Worm (Caenorhabditis elegans): ENCODE measurements around the gene F46C8.1.

F46C8.1 gene

DNA sequence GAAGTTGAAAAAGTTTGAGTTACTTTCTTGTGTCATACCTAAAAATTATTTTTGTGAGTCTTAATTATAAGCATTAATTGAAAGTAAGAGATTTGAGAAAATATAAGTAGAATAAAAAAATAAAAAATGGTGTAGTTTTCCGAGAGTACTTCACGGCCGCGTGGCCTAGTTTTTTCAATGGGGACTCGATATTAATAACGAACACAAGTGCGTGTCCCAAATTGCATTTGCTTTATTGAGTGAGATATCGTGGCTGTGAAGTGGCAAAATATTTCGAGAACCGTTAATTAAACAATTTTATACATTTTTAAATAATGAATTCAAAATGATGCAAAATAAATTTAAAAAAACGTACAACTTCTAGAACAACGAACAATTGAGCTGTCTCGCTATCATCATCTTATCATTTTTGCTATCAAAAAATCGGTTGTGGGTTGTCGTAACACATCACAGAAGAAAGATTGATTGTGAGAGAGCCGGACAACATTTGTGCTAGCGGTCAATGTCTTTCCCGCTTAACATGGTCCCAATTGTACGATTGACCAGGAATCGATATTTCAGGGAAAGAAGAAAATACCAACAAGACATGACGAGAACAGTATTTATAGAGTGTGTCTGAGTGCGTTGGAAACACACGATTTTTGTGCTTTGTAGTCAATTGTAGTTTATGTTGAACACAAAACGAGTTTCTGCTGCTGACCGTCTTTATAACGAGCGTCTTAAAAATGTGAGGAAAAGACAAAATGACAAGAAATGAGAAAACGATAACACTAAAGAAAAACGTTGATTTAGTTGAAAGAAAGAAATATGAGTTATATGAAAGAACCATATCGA lies 21.6 kb downstream of the F46C8.1 start, which contains the start of gene apy-1 (continued):
- TF ChIP-seq egl-27 (tag; optimal IDR thresholded peaks at IDR 0.05) (no peak), ztf-11 (tag; optimal IDR thresholded peaks at IDR 0.05) (no peak), elt-1 (tag; optimal IDR thresholded peaks at IDR 0.05) (no peak), nhr-25 (tag; optimal IDR thresholded peaks at IDR 0.05) (peak; percentile 26), nhr-76 (tag; optimal IDR thresholded peaks at IDR 0.05) (no peak)

ce11 chrX:7572057-7572456 lies 23.8 kb downstream of the F46C8.1 start, which contains the start of gene pcyt-1:
TSS of gene pcyt-1 (plus strand) at chrX:7572357.
- TF ChIP-seq hmg-11 (tag; optimal IDR thresholded peaks at IDR 0.05) (no peak), nhr-12 (tag; optimal IDR thresholded peaks at IDR 0.05) (no peak), jun-1 (tag; optimal IDR thresholded peaks at IDR 0.05) (no peak), egl-5 (tag; optimal IDR thresholded peaks at IDR 0.05) (no peak), ceh-16 (tag; optimal IDR thresholded peaks at IDR 0.05) (no peak), ceh-28 (tag; optimal IDR thresholded peaks at IDR 0.05) (no peak), nhr-76 (tag; optimal IDR thresholded peaks at IDR 0.05) (no peak), ZK546.5 (tag; optimal IDR thresholded peaks at IDR 0.05) (no peak), mdl-1 (tag; optimal IDR thresholded peaks at IDR 0.05) (no peak), daf-12 (tag; optimal IDR thresholded peaks at IDR 0.05) (no peak), nhr-23 (tag; optimal IDR thresholded peaks at IDR 0.05) (no peak), aly-2 (tag; optimal IDR thresholded peaks at IDR 0.05) (no peak), sea-2 (GFP tag; optimal IDR thresholded peaks at IDR 0.05) (no peak), elt-3 (tag; optimal IDR thresholded peaks at IDR 0.05) (no peak), fos-1 (tag; optimal IDR thresholded peaks at IDR 0.05) (no peak), mml-1 (tag; optimal IDR thresholded peaks at IDR 0.05) (no peak)

DNA sequence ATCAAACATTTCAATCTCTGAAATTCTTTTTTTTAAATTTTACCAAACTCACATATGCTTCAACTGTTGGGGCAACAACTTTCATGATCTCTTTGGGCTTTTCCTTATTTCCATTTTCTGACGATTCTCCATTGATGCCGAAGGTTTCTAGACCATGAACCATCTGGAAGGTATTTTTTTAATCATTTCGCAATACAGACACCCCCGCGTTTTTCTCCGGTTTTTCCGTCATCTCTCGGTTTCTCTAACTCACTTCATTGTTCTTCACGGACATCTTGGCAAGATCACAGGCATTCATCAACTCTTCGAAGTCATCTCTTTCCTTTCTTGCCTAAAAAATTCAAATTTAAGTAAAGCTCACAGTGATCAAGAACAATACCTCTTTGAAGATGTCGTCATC lies 24.9 kb downstream of the F46C8.1 start:
- TF ChIP-seq jun-1 (tag; optimal IDR thresholded peaks at IDR 0.05) = no peak

DNA sequence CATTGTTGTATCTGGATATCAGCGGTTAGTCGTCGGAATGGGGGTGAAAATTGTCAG lies 25.1 kb downstream of the F46C8.1 start, which contains the start of the genes unc-98 and F08C6.18:
unc-98 (minus strand) TSS at position 48 of the 57 bp plus-strand sequence.
F08C6.18 (minus strand) TSS at position 57 of the 57 bp plus-strand sequence.
- TF ChIP-seq ceh-28 (tag; optimal IDR thresholded peaks at IDR 0.05) = no peak
- no peak for TF ChIP-seq hmg-11 (tag; optimal IDR thresholded peaks at IDR 0.05)

DNA sequence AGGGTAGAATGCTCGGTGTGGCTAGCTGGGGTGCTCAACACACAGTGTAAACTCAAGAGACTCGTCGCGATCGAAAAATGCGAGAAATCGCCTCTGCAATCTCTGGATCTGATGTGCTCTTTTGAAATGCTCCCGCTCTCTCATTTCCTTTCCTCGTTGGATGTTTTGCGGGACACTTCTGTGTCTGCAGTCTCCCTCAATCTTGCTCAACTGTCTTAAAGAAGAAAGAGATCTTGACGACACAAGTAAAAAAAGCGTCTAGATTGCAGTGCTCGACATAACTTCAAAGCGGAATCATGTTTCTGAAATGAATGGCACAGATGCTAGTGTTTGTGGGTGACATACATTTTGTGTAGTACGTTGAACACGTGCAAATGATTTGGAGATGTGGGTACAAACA lies 25.4 kb downstream of the F46C8.1 start:
- TF ChIP-seq nhr-25 (tag; optimal IDR thresholded peaks at IDR 0.05) = no peak
- peak; percentile 24 for TF ChIP-seq pha-4 (tag; optimal IDR thresholded peaks at IDR 0.05)
- TF ChIP-seq skn-1 (tag; optimal IDR thresholded peaks at IDR 0.05) = no peak
- no peak for TF ChIP-seq nhr-237 (tag; optimal IDR thresholded peaks at IDR 0.05)

DNA sequence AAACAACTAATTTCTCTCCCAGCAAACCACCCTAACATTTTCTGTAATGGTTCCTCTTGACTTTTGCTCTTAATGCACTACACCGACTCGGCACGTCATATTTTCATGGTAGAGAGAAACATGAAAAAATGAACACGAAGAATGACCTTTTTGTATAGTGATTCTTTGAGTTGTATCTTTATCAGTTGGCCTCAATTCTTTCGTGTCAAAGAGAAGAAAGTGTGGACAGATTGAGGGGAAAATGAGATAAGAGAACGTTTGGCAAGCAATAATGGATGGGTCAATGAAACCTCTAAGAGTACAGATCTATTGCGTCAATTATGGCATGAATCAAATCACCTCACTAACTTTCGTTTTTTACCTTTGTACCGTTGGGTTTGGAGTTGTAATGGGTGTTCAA lies 27.7 kb downstream of the F46C8.1 start:
- TF ChIP-seq nhr-77 (tag; optimal IDR thresholded peaks at IDR 0.05) (no peak), elt-2 (tag; optimal IDR thresholded peaks at IDR 0.05) (peak; percentile 91), pqm-1 (tag; optimal IDR thresholded peaks at IDR 0.05) (peak; percentile 99), lin-15B (tag; optimal IDR thresholded peaks at IDR 0.05) (no peak), ama-1 (optimal IDR thresholded peaks at IDR 0.05) (no peak), jun-1 (tag; optimal IDR thresholded peaks at IDR 0.05) (peak; percentile 17), fos-1 (tag; optimal IDR thresholded peaks at IDR 0.05) (no peak), nfya-1 (tag; optimal IDR thresholded peaks at IDR 0.05; ENCODE audit: insufficient read depth) (no peak), elt-3 (tag; optimal IDR thresholded peaks at IDR 0.05) (peak in 1 of 3 experiments; percentile 59), unc-62 (GFP tag; optimal IDR thresholded peaks at IDR 0.05) (no peak), nhr-25 (tag; optimal IDR thresholded peaks at IDR 0.05) (peak; percentile 39), nhr-76 (tag; optimal IDR thresholded peaks at IDR 0.05) (no peak), nhr-23 (tag; optimal IDR thresholded peaks at IDR 0.05) (no peak), zag-1 (tag; optimal IDR thresholded peaks at IDR 0.05) (no peak), ceh-9 (tag; optimal IDR thresholded peaks at IDR 0.05) (no peak), fkh-10 (GFP tag; optimal IDR thresholded peaks at IDR 0.05) (no peak), nhr-67 (tag; optimal IDR thresholded peaks at IDR 0.05) (no peak), lsy-12 (tag; optimal IDR thresholded peaks at IDR 0.05) (no peak), mdl-1 (tag; optimal IDR thresholded peaks at IDR 0.05) (no peak), ceh-28 (tag; optimal IDR thresholded peaks at IDR 0.05) (peak; percentile 26), hmg-11 (tag; optimal IDR thresholded peaks at IDR 0.05) (no peak)
